Fruit fly (Drosophila melanogaster) Kc167 (cell line): ENCODE results near the gene Gr85a.

Experiments
- Myc ChIP-seq: fragments of >200 bp; optimal IDR thresholded peaks from 2 replicates; lab custom pipeline; 2017; ENCODE audit warnings: missing external identifiers
- Sin3A ChIP-seq: fragments of >200 bp; optimal IDR thresholded peaks from 2 replicates; lab custom pipeline; 2018; ENCODE audit warnings: missing external identifiers
- h ChIP-seq: fragments of >200 bp; optimal IDR thresholded peaks from 3 replicates; lab custom pipeline; 2018; ENCODE audit warnings: missing external identifiers
- insv ChIP-seq: fragments of >200 bp; optimal IDR thresholded peaks from 3 replicates; lab custom pipeline; 2018; ENCODE audit warnings: missing external identifiers
- psq ChIP-seq: fragments of >200 bp; optimal IDR thresholded peaks from 2 replicates; lab custom pipeline; 2017; ENCODE audit warnings: missing external identifiers
- ttk ChIP-seq: sonication (Bioruptor generic); optimal IDR thresholded peaks from 2 replicates; lab custom pipeline; 2017; ENCODE audit warnings: missing external identifiers

The Gr85a gene

dm6 chr3R:9964600-9965301, 31.8 kb downstream of the Gr85a start:
- TF ChIP-seq Myc (lab: Kevin White, UChicago) (no peak), Sin3A (lab: Kevin White, UChicago) (no peak), ttk (lab: Kevin White, UChicago) (no peak), psq (lab: Kevin White, UChicago) (no peak), insv (lab: Kevin White, UChicago) (no peak), h (lab: Kevin White, UChicago) (no peak)

DNA sequence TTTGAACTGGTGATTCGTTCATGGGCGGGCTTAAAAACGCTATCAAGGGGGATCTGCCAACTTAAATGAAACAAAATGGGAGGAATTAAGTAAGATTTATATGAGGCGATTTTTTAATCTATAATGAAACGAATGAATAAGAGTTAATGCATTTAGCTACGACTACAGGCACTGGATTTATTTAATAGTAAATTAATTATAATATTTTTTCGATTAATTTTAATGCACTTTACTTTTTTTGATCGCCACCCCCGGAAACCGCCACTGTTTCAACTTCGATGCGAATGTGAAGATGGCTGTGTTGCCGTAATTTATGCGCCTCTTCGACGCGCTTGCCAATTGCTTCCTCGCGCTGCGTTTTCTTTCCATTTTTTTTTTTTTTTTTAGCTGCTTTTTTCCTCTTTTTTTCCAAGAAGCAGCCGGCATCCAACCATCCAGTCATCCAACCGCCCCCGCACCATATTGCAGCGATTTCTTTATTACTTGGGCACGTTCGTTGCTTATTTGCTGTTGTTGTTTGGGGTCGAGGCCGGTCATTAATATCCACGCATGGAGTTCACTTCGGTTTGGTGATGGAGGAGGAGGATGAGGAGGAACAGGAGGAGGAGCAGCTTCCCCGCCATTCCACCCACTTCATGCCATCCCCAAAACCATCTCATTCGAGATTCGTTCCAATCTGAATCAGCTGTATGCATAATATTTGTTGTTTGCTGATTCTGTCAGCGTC, 33.2 kb downstream of the Gr85a start:
- TF ChIP-seq h (lab: Kevin White, UChicago) (no peak), insv (lab: Kevin White, UChicago) (no peak), ttk (lab: Kevin White, UChicago) (no peak), Sin3A (lab: Kevin White, UChicago) (no peak), psq (lab: Kevin White, UChicago) (no peak), Myc (lab: Kevin White, UChicago) (no peak)

DNA sequence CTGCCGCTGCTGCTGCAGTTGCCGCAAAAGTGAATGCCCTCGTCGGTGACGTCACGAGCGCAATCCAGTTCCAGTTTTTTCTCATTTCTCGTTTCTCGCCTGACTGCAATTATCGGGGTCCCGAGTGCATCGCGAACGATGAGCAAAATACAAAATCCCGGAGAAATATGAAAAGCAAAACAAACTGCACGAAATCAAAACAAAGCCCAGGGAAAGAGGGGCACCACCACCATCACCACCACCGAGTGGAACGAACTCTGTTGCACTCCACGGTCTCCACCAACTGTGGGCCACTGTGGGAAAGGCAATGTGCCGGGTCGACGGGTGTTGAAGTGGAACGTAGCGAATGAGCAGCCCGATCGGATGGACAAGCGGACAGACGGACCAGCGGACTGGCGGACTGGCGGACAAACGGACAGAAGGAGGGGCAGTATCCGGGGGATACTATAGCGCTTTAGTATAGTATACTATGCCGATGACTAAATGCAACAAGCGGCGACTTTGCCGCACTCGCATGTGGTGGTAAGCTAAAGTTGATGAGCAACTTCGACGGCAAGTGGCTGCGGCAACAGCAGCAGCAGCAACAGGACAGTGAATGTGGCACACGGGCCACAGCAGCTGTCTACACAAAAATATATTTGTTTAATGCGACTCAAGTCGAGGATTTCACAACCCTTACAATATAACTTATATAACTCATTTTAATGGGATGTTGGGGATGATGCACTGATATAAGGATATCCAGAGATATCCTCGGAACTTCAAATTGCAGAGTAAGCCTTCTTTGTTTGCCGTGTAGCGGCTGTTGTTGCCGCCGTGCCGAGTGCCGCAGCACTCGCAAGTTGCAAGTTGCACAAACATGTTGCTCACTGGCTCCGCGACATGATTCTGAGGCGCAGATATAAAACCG, 35.2 kb downstream of the Gr85a start:
- no peak for TF ChIP-seq Myc (lab: Kevin White, UChicago)
- no peak for TF ChIP-seq ttk (lab: Kevin White, UChicago)
- TF ChIP-seq h (lab: Kevin White, UChicago), result no peak
- TF ChIP-seq psq (lab: Kevin White, UChicago), result no peak
- TF ChIP-seq insv (lab: Kevin White, UChicago), result no peak
- TF ChIP-seq Sin3A (lab: Kevin White, UChicago), result no peak

- no peak for TF ChIP-seq Myc (lab: Kevin White, UChicago)
- no peak for TF ChIP-seq h (lab: Kevin White, UChicago)
- no peak for TF ChIP-seq ttk (lab: Kevin White, UChicago)
- no peak for TF ChIP-seq psq (lab: Kevin White, UChicago)
- TF ChIP-seq insv (lab: Kevin White, UChicago), result no peak
- no peak for TF ChIP-seq Sin3A (lab: Kevin White, UChicago)
Measured at dm6 chr3R:9959911-9960310, 36.7 kb downstream of the Gr85a start.

DNA sequence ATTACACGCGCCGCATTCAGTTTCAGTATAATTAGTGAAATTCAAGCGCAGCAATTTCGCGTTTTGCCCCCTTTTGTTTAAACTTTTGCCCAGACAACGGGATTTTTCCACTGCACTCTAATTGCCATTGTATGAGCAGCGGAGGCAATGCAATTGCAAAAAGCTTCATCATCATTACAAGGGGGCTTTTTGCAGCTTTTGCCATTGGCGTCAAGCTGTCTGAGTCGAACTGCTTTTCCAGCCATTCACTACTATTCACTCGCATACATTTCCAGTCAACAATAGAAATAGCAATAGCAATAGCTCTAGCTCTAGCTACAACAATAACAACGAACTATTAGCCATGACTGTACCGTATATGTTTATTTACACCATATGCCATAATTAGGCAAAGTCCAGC, 39.4 kb downstream of the Gr85a start:
- TF ChIP-seq h (lab: Kevin White, UChicago) (no peak), ttk (lab: Kevin White, UChicago) (no peak)

- no peak for TF ChIP-seq h (lab: Kevin White, UChicago)
- no peak for TF ChIP-seq insv (lab: Kevin White, UChicago)
- no peak for TF ChIP-seq Sin3A (lab: Kevin White, UChicago)
- no peak for TF ChIP-seq psq (lab: Kevin White, UChicago)
- no peak for TF ChIP-seq ttk (lab: Kevin White, UChicago)
- TF ChIP-seq Myc (lab: Kevin White, UChicago), result no peak
Measured at dm6 chr3R:9956725-9957124, 39.9 kb downstream of the Gr85a start.

DNA sequence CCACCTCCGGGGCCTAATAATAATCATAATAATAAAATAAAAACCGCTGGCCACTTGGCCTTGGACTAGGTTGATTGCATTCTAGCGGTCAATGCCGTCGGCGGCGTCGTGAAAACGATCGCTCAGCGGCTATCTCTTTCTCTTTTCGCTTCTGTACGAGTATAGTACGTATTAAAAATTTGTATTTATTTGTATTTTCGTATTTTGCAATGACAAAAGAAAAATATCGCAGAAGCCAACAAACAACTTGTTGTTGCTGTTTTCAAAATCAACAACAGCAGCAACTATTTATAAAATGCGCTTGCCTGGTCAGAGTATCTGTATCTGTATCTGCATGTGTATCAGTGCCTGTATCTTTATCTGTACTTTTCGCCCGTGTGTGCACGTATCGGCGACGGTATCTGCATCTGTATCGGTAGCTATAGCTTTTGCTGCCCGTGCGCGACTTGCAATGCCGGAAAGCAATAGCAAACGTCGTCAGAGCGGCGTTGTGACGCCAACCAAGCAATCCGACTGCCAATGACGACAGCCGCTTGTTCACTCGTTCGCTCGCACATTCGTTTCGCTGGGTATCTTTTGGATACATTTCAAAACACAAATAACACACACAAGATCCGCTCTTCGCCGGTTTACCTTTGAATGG, 41.8 kb downstream of the Gr85a start:
- no peak for TF ChIP-seq h (lab: Kevin White, UChicago)
- TF ChIP-seq Sin3A (lab: Kevin White, UChicago), result no peak
- no peak for TF ChIP-seq psq (lab: Kevin White, UChicago)
- TF ChIP-seq insv (lab: Kevin White, UChicago), result no peak
- TF ChIP-seq ttk (lab: Kevin White, UChicago), result no peak
- no peak for TF ChIP-seq Myc (lab: Kevin White, UChicago)

DNA sequence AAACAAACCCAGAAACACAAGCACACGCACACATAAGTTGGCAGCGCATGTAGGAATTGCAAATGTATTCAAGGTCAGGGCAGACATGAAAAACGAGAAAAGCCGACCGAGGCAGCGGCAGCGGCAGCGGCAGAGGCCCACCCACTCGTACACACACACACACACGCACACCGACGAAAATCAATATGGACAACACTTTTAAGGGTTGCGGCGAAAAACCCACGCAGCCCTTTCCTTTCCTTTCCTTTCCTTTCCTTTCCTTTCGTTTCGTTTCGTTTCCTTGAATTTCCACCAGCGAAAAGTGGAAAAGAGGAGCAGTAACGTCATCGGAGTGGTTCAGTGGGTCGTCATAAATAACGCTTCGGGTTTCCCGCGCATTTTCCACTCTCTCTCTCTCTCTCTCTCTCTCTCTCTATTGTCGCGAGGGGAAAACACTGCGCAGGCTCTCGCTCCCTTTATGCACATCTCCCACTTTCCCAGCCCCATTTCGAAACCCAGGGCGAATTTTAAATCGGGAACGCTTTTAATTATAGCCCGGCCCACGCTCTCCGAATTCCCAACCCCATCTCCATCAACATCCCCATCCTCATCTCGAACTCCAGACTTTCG, 43.8 kb downstream of the Gr85a start:
- TF ChIP-seq Sin3A (lab: Kevin White, UChicago) (no peak), ttk (lab: Kevin White, UChicago) (no peak), h (lab: Kevin White, UChicago) (no peak), Myc (lab: Kevin White, UChicago) (no peak), psq (lab: Kevin White, UChicago) (no peak), insv (lab: Kevin White, UChicago) (no peak)

dm6 chr3R:9951679-9952078, 44.9 kb downstream of the Gr85a start:
- TF ChIP-seq Sin3A (lab: Kevin White, UChicago) (no peak), insv (lab: Kevin White, UChicago) (no peak), psq (lab: Kevin White, UChicago) (no peak), h (lab: Kevin White, UChicago) (no peak), ttk (lab: Kevin White, UChicago) (no peak), Myc (lab: Kevin White, UChicago) (no peak)

- TF ChIP-seq psq (lab: Kevin White, UChicago) (no peak), ttk (lab: Kevin White, UChicago) (no peak), Myc (lab: Kevin White, UChicago) (no peak), h (lab: Kevin White, UChicago) (no peak), insv (lab: Kevin White, UChicago) (no peak), Sin3A (lab: Kevin White, UChicago) (no peak)
Measured at dm6 chr3R:9950984-9951383, 45.6 kb downstream of the Gr85a start.
